Worm (Caenorhabditis elegans) whole organism, L1 larva: ENCODE data around the gene T19B10.12.

Experiments used
- ces-1 ChIP-seq: fragments of 150-350 bp; optimal IDR thresholded peaks from 2 replicates; lab custom pipeline; 2014; ENCODE audit warnings: missing biosample characterization, missing genetic modification reagents, missing genetic modification characterization
- efl-1 ChIP-seq, 4 experiments: fragments of 150-350 bp; optimal IDR thresholded peaks in 3 of 4; peaks in 1 of 4; 1 replicate in 1 of 4; 2 replicates in 3 of 4; lab custom pipeline; 2014; ENCODE audit warnings: missing biosample characterization in 2 of 4, missing genetic modification characterization in 2 of 4, missing genetic modification reagents in 2 of 4
- egl-27 ChIP-seq, 2 experiments: fragments of 150-350 bp in 1 of 2; sonication (generic microtip); optimal IDR thresholded peaks; 3 replicates each; lab custom pipeline; 2017 to 2018; ENCODE audit warnings: missing biosample characterization in 2 of 2, missing genetic modification characterization in 2 of 2, missing genetic modification reagents in 2 of 2
- fos-1 ChIP-seq: fragments of 150-350 bp; optimal IDR thresholded peaks from 2 replicates; lab custom pipeline; 2014; ENCODE audit warnings: missing biosample characterization, missing genetic modification characterization
- mdl-1 ChIP-seq, 2 experiments: fragments of 150-350 bp; optimal IDR thresholded peaks; 2 replicates each; lab custom pipeline; 2014 to 2017; ENCODE audit warnings: missing biosample characterization in 2 of 2, missing genetic modification characterization in 2 of 2, inconsistent platforms in 1 of 2
- nhr-28 ChIP-seq: fragments of 150-350 bp; optimal IDR thresholded peaks from 2 replicates; lab custom pipeline; 2014; ENCODE audit warnings: missing biosample characterization, missing genetic modification characterization
- nhr-77 ChIP-seq: fragments of 150-350 bp; optimal IDR thresholded peaks from 2 replicates; lab custom pipeline; 2014; ENCODE audit warnings: missing biosample characterization, missing genetic modification characterization

DNA sequence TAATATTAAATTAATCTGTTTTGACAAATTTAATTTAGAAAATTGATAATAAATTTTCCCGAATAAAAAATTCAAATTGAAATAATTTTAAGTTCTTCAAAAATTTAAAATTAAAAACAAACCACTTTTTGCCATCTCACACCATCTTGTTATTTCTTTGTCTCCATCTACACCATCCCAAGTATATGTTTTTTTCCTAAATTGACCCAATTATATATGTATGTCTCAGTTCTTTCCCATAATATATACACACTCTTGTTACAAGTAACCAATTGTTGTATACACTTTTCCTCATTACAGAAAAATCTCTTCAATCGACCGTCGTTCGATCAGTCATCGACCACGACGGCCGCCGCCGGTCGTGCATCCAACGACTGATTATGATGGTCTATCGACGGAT is 31.4 kb downstream of the T19B10.12 start, which contains the start of gene gly-20:
- TF ChIP-seq fos-1 (tag; lab: Kevin White, UChicago) (no peak), egl-27 (tag; optimal IDR thresholded peaks at IDR 0.05; lab: Kevin White, UChicago) (no peak), nhr-77 (tag; lab: Kevin White, UChicago) (no peak), mdl-1 (tag; optimal IDR thresholded peaks at IDR 0.05; lab: Kevin White, UChicago) (no peak), efl-1 (optimal IDR thresholded peaks at IDR 0.05; lab: Kevin White, UChicago) (no peak), efl-1 (GFP tag; optimal IDR thresholded peaks at IDR 0.05 in 1 of 2; lab: Kevin White, UChicago) (no peak), nhr-28 (tag; lab: Kevin White, UChicago) (no peak), ces-1 (no peak)
